Worm (Caenorhabditis elegans): Measurements from ENCODE around the gene cpna-3.

The cpna-3 gene

ce11 chrIV:9090538-9091195, 6.0 kb upstream of the cpna-3 start:
- TF ChIP-seq pes-1 (GFP tag; IDR thresholded peaks at IDR 0.05) = no peak
- TF ChIP-seq tbx-37 (GFP tag; conservative IDR thresholded peaks at IDR 0.05) = no peak

DNA sequence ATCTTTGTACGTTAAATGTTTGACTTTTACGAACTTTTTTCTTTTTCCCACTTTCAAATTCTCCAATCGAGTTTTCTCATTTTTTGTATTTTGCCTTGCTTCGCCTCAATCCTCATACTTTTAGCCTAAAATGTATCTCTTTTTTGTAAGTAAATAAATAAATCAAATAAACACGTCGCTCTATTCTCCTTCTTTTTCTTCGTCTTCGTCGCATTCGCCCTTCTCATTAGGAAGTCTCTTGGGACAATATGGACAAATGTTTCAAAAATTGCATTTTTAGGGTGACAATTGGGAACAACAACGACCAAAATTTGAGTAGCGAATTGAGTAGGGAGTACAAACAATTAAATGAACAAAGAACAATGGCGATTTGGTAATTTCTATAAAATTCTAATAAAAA, 4.6 kb upstream of the cpna-3 start:
- TF ChIP-seq hnd-1 (tag; optimal IDR thresholded peaks at IDR 0.05) = no peak
- TF ChIP-seq aly-1 (tag; optimal IDR thresholded peaks at IDR 0.05) = no peak
- TF ChIP-seq F13C5.2 (tag; optimal IDR thresholded peaks at IDR 0.05) = no peak
- TF ChIP-seq tra-4 (tag; optimal IDR thresholded peaks at IDR 0.05) = no peak

- no peak for TF ChIP-seq hmg-4 (GFP tag; optimal IDR thresholded peaks at IDR 0.05)
- no peak for TF ChIP-seq ets-7 (tag; optimal IDR thresholded peaks at IDR 0.05)
- no peak for TF ChIP-seq ceh-13 (GFP tag; optimal IDR thresholded peaks at IDR 0.05)
- TF ChIP-seq hmbx-1 (tag; optimal IDR thresholded peaks at IDR 0.05) = no peak
- no peak for TF ChIP-seq F13C5.2 (tag; optimal IDR thresholded peaks at IDR 0.05)
- TF ChIP-seq tbx-11 (GFP tag; IDR thresholded peaks at IDR 0.05) = no peak
- TF ChIP-seq sea-1 (GFP tag; conservative IDR thresholded peaks at IDR 0.05) = no peak
- TF ChIP-seq tra-4 (tag; optimal IDR thresholded peaks at IDR 0.05) = no peak
- no peak for TF ChIP-seq aly-1 (tag; optimal IDR thresholded peaks at IDR 0.05)
- TF ChIP-seq scrt-1 (GFP tag; IDR thresholded peaks at IDR 0.05) = no peak
Observed at ce11 chrIV:9093932-9094331, 2.7 kb upstream of the cpna-3 start, which contains the start of gene lpl-1. Gene lpl-1 (minus strand): TSS chrIV:9094032.

ce11 chrIV:9094356-9094755, 2.3 kb upstream of the cpna-3 start, which contains the start of gene mrpl-42:
Gene mrpl-42 (minus strand): TSS chrIV:9094456.
- no peak for TF ChIP-seq scrt-1 (GFP tag; IDR thresholded peaks at IDR 0.05)
- no peak for TF ChIP-seq ets-7 (tag; optimal IDR thresholded peaks at IDR 0.05)
- no peak for TF ChIP-seq ceh-13 (GFP tag; optimal IDR thresholded peaks at IDR 0.05)
- no peak for TF ChIP-seq hnd-1 (tag; optimal IDR thresholded peaks at IDR 0.05)
- TF ChIP-seq tbx-37 (GFP tag; conservative IDR thresholded peaks at IDR 0.05) = no peak
- no peak for TF ChIP-seq B0310.2 (tag; optimal IDR thresholded peaks at IDR 0.05)
- TF ChIP-seq hmbx-1 (tag; optimal IDR thresholded peaks at IDR 0.05) = no peak
- TF ChIP-seq ama-1 (optimal IDR thresholded peaks at IDR 0.05) = no peak
- TF ChIP-seq aly-1 (tag; optimal IDR thresholded peaks at IDR 0.05) = no peak
- no peak for TF ChIP-seq tbx-11 (GFP tag; IDR thresholded peaks at IDR 0.05)
- no peak for TF ChIP-seq sea-1 (GFP tag; conservative IDR thresholded peaks at IDR 0.05)
- TF ChIP-seq flt-1 (GFP tag; IDR thresholded peaks at IDR 0.05) = no peak
- TF ChIP-seq hmg-4 (GFP tag; optimal IDR thresholded peaks at IDR 0.05) = no peak

DNA sequence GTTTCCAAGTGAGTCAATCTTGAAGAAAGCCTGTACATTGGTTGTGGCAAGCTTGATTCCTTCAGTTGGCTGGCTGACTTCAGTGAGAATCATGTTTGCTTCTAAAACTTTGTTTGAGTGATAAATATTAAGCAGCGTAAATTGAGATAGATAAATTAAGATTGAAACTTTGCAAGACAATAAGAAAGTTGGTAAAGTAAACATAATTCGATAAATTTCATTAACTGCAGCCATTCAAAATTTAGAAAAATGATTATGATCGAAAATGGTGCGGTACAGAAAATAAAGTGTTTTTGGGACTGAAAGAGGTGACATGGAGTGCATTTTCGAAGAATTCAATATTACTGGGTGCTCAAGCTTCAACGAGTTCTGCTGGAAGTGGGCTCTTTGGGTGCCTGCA, 1.1 kb upstream of the cpna-3 start, which contains the start of gene icln-1:
Gene icln-1, minus strand, starts transcription at position 101 of the 400 bp plus-strand sequence.
- no peak for TF ChIP-seq tra-4 (tag; optimal IDR thresholded peaks at IDR 0.05)
- no peak for TF ChIP-seq hmg-4 (GFP tag; optimal IDR thresholded peaks at IDR 0.05)
- no peak for TF ChIP-seq hnd-1 (tag; optimal IDR thresholded peaks at IDR 0.05)
- no peak for TF ChIP-seq aly-1 (tag; optimal IDR thresholded peaks at IDR 0.05)
- TF ChIP-seq flt-1 (GFP tag; IDR thresholded peaks at IDR 0.05) = no peak
- no peak for TF ChIP-seq F13C5.2 (tag; optimal IDR thresholded peaks at IDR 0.05)
- no peak for TF ChIP-seq tbx-37 (GFP tag; conservative IDR thresholded peaks at IDR 0.05)
- TF ChIP-seq ama-1 (optimal IDR thresholded peaks at IDR 0.05) = no peak

- TF ChIP-seq flt-1 (GFP tag; IDR thresholded peaks at IDR 0.05) = no peak
- TF ChIP-seq B0310.2 (tag; optimal IDR thresholded peaks at IDR 0.05) = no peak
- TF ChIP-seq ama-1 (optimal IDR thresholded peaks at IDR 0.05) = no peak
- no peak for TF ChIP-seq hmg-4 (GFP tag; optimal IDR thresholded peaks at IDR 0.05)
- no peak for TF ChIP-seq tbx-37 (GFP tag; conservative IDR thresholded peaks at IDR 0.05)
- TF ChIP-seq F13C5.2 (tag; optimal IDR thresholded peaks at IDR 0.05) = no peak
- TF ChIP-seq pes-1 (GFP tag; IDR thresholded peaks at IDR 0.05) = no peak
- TF ChIP-seq hmbx-1 (tag; optimal IDR thresholded peaks at IDR 0.05) = no peak
- TF ChIP-seq sea-1 (GFP tag; conservative IDR thresholded peaks at IDR 0.05) = no peak
- no peak for TF ChIP-seq ets-7 (tag; optimal IDR thresholded peaks at IDR 0.05)
- no peak for TF ChIP-seq hnd-1 (tag; optimal IDR thresholded peaks at IDR 0.05)
- no peak for TF ChIP-seq ceh-36 (tag; optimal IDR thresholded peaks at IDR 0.05)
- no peak for TF ChIP-seq tra-4 (tag; optimal IDR thresholded peaks at IDR 0.05)
- no peak for TF ChIP-seq aly-1 (tag; optimal IDR thresholded peaks at IDR 0.05)
- no peak for TF ChIP-seq tbx-11 (GFP tag; IDR thresholded peaks at IDR 0.05)
- no peak for TF ChIP-seq ceh-13 (GFP tag; optimal IDR thresholded peaks at IDR 0.05)
- no peak for TF ChIP-seq scrt-1 (GFP tag; IDR thresholded peaks at IDR 0.05)
Observed at ce11 chrIV:9098942-9099341, 2.3 kb downstream of the cpna-3 start, which contains the start of gene gldi-10. Gene gldi-10 (plus strand): TSS chrIV:9099242.

ce11 chrIV:9100835-9101234, 4.2 kb downstream of the cpna-3 start:
- no peak for TF ChIP-seq ceh-13 (GFP tag; optimal IDR thresholded peaks at IDR 0.05)
- no peak for TF ChIP-seq ama-1 (optimal IDR thresholded peaks at IDR 0.05)
- no peak for TF ChIP-seq flt-1 (GFP tag; IDR thresholded peaks at IDR 0.05)
- no peak for TF ChIP-seq ets-7 (tag; optimal IDR thresholded peaks at IDR 0.05)
- no peak for TF ChIP-seq tbx-37 (GFP tag; conservative IDR thresholded peaks at IDR 0.05)
- no peak for TF ChIP-seq hmg-4 (GFP tag; optimal IDR thresholded peaks at IDR 0.05)
- TF ChIP-seq tbx-11 (GFP tag; IDR thresholded peaks at IDR 0.05) = no peak
- no peak for TF ChIP-seq aly-1 (tag; optimal IDR thresholded peaks at IDR 0.05)
- no peak for TF ChIP-seq scrt-1 (GFP tag; IDR thresholded peaks at IDR 0.05)
- TF ChIP-seq sea-1 (GFP tag; conservative IDR thresholded peaks at IDR 0.05) = no peak
- no peak for TF ChIP-seq pes-1 (GFP tag; IDR thresholded peaks at IDR 0.05)
- no peak for TF ChIP-seq tra-4 (tag; optimal IDR thresholded peaks at IDR 0.05)
- TF ChIP-seq hmbx-1 (tag; optimal IDR thresholded peaks at IDR 0.05) = no peak
